Worm (Caenorhabditis elegans) whole organism, L4 larva: ENCODE data around the gene zig-3.

Source experiments
- F26F4.8 ChIP-seq: fragments of 200-800 bp; sonication (Bioruptor generic); conservative IDR thresholded peaks from 2 replicates; pipeline ENCODE4 v1.3.6; 2022; ENCODE audit warnings: missing genetic modification characterization, missing compliant biosample characterization
- F37D6.2 ChIP-seq: sonication (generic microtip); optimal IDR thresholded peaks from 2 replicates; lab custom pipeline; 2016; ENCODE audit warnings: mild to moderate bottlenecking, missing genetic modification characterization, missing compliant biosample characterization
- F49E8.2 ChIP-seq: sonication (generic microtip); optimal IDR thresholded peaks from 2 replicates; lab custom pipeline; 2016; ENCODE audit warnings: missing compliant biosample characterization, mild to moderate bottlenecking, missing genetic modification characterization, borderline replicate concordance
- R02D3.7 ChIP-seq: fragments of 150-350 bp; sonication (generic microtip); optimal IDR thresholded peaks from 3 replicates; lab custom pipeline; 2014; ENCODE audit warnings: missing biosample characterization, missing genetic modification characterization
- Y105C5A.15 ChIP-seq: fragments of 200-800 bp; sonication (Bioruptor generic); IDR thresholded peaks from 2 replicates; pipeline ENCODE4 v1.3.6; 2022; ENCODE audit warnings: missing genetic modification characterization, missing compliant biosample characterization
- Y75B8A.6 ChIP-seq: fragments of 200-800 bp; sonication (Bioruptor generic); IDR thresholded peaks from 2 replicates; pipeline ENCODE4 v1.3.6; 2022; ENCODE audit warnings: missing genetic modification reagents, missing genetic modification characterization, missing compliant biosample characterization
- ZK546.5 ChIP-seq, 2 experiments: sonication (generic microtip); optimal IDR thresholded peaks; 2 replicates each; lab custom pipeline; 2017; ENCODE audit warnings: missing biosample characterization in 2 of 2, missing genetic modification characterization in 2 of 2
- aly-2 ChIP-seq: sonication (generic microtip); optimal IDR thresholded peaks from 2 replicates; lab custom pipeline; 2018; ENCODE audit warnings: missing biosample characterization, missing genetic modification characterization
- ama-1 ChIP-seq: fragments of 150-350 bp; optimal IDR thresholded peaks from 2 replicates; lab custom pipeline; 2014; ENCODE audit warnings: inconsistent platforms, mixed read lengths
- ceh-20 ChIP-seq: fragments of 200-800 bp; sonication (Bioruptor generic); IDR thresholded peaks from 2 replicates; pipeline ENCODE4 v1.3.6; 2022; ENCODE audit warnings: missing genetic modification reagents, missing genetic modification characterization, missing compliant biosample characterization
- ceh-28 ChIP-seq: fragments of 150-350 bp; optimal IDR thresholded peaks from 2 replicates; lab custom pipeline; 2014; ENCODE audit warnings: missing biosample characterization, missing genetic modification reagents, missing genetic modification characterization
- ceh-62 ChIP-seq: sonication (generic microtip); optimal IDR thresholded peaks from 2 replicates; lab custom pipeline; 2017; ENCODE audit warnings: missing biosample characterization, missing genetic modification characterization
- ceh-82 ChIP-seq: sonication (generic microtip); optimal IDR thresholded peaks from 2 replicates; lab custom pipeline; 2017; ENCODE audit warnings: missing biosample characterization, missing genetic modification characterization
- ces-1 ChIP-seq: fragments of 150-350 bp; sonication (generic microtip); optimal IDR thresholded peaks from 4 replicates; lab custom pipeline; 2014; ENCODE audit warnings: missing biosample characterization, missing genetic modification reagents, missing genetic modification characterization
- cey-2 ChIP-seq: sonication (generic microtip); optimal IDR thresholded peaks from 3 replicates; lab custom pipeline; 2017; ENCODE audit warnings: missing genetic modification characterization, mild to moderate bottlenecking, missing compliant biosample characterization, antibody characterized with exemption, borderline replicate concordance; ENCODE audit not compliant: insufficient read depth
- daf-16 ChIP-seq, 3 experiments: sonication (generic microtip); optimal IDR thresholded peaks; 2 replicates each; lab custom pipeline; 2016 to 2017; ENCODE audit warnings: missing genetic modification characterization in 3 of 3, missing genetic modification reagents in 3 of 3, mild to moderate bottlenecking in 2 of 3, missing compliant biosample characterization in 2 of 3, missing biosample characterization in 1 of 3, moderate library complexity in 1 of 3
- daf-19 ChIP-seq: fragments of 200-800 bp; sonication (Bioruptor generic); conservative IDR thresholded peaks from 2 replicates; pipeline ENCODE4 v1.3.6; 2022; ENCODE audit warnings: missing genetic modification characterization, missing compliant biosample characterization
- dmd-6 ChIP-seq: fragments of 200-800 bp; sonication (Bioruptor generic); IDR thresholded peaks from 2 replicates; pipeline ENCODE4 v1.3.6; 2022; ENCODE audit warnings: missing genetic modification reagents, missing genetic modification characterization, missing compliant biosample characterization
- dmd-8 ChIP-seq: fragments of 200-800 bp; sonication (Bioruptor generic); IDR thresholded peaks from 2 replicates; pipeline ENCODE4 v1.3.6; 2022; ENCODE audit warnings: missing genetic modification characterization, missing compliant biosample characterization
- duxl-1 ChIP-seq: sonication (generic microtip); optimal IDR thresholded peaks from 2 replicates; lab custom pipeline; 2016; ENCODE audit warnings: mild to moderate bottlenecking, missing genetic modification characterization, moderate library complexity, missing compliant biosample characterization; ENCODE audit not compliant: poor library complexity
- egl-27 ChIP-seq: sonication (generic microtip); optimal IDR thresholded peaks from 3 replicates; lab custom pipeline; 2017; ENCODE audit warnings: missing biosample characterization, missing genetic modification reagents, missing genetic modification characterization
- egl-43 ChIP-seq: fragments of 200-800 bp; sonication (Bioruptor generic); IDR thresholded peaks from 2 replicates; pipeline ENCODE4 v1.3.6; 2022; ENCODE audit warnings: missing genetic modification reagents, missing genetic modification characterization, missing compliant biosample characterization
- hlh-11 ChIP-seq: fragments of 200-800 bp; sonication (Bioruptor generic); optimal IDR thresholded peaks from 2 replicates; lab custom pipeline; 2018; ENCODE audit warnings: mild to moderate bottlenecking, missing genetic modification characterization, missing compliant biosample characterization
- lin-38 ChIP-seq: fragments of 200-800 bp; sonication (Bioruptor generic); IDR thresholded peaks from 2 replicates; pipeline ENCODE4 v1.3.6; 2022; ENCODE audit warnings: missing genetic modification reagents, missing genetic modification characterization, missing compliant biosample characterization
- lin-39 ChIP-seq: fragments of 150-350 bp; optimal IDR thresholded peaks from 2 replicates; lab custom pipeline; 2014; ENCODE audit warnings: missing biosample characterization, missing genetic modification reagents, missing genetic modification characterization
- madf-5 ChIP-seq, 2 experiments: fragments of 200-800 bp; sonication (Bioruptor generic); IDR thresholded peaks; 2 replicates each; pipeline ENCODE4 v1.3.6; 2022; ENCODE audit warnings: missing compliant biosample characterization in 2 of 2, missing genetic modification characterization in 2 of 2
- madf-9 ChIP-seq: fragments of 200-800 bp; sonication (Bioruptor generic); conservative IDR thresholded peaks from 2 replicates; pipeline ENCODE4 v1.3.6; 2022; ENCODE audit warnings: missing genetic modification reagents, missing genetic modification characterization, missing compliant biosample characterization
- mdl-1 ChIP-seq, 2 experiments: fragments of 150-350 bp in 1 of 2; sonication (generic microtip) in 1 of 2; optimal IDR thresholded peaks; 2 replicates each; lab custom pipeline; 2014 to 2017; ENCODE audit warnings: missing biosample characterization in 2 of 2, missing genetic modification characterization in 2 of 2
- mdt-29 ChIP-seq: fragments of 200-800 bp; sonication (Bioruptor generic); IDR thresholded peaks from 2 replicates; pipeline ENCODE4 v1.3.6; 2022; ENCODE audit warnings: missing genetic modification reagents, missing genetic modification characterization, missing compliant biosample characterization
- mep-1 ChIP-seq: fragments of 150-350 bp; sonication (generic microtip); optimal IDR thresholded peaks from 3 replicates; lab custom pipeline; 2014; ENCODE audit warnings: missing biosample characterization, missing genetic modification characterization
- mxl-2 ChIP-seq: fragments of 200-800 bp; sonication (Bioruptor generic); conservative IDR thresholded peaks from 2 replicates; pipeline ENCODE4 v1.3.6; 2022; ENCODE audit warnings: missing genetic modification reagents, missing genetic modification characterization, missing compliant biosample characterization
- mxl-3 ChIP-seq: fragments of 200-800 bp; sonication (Bioruptor generic); optimal IDR thresholded peaks from 2 replicates; lab custom pipeline; 2018; ENCODE audit warnings: mild to moderate bottlenecking, missing genetic modification characterization, missing compliant biosample characterization
- nhr-10 ChIP-seq: fragments of 150-350 bp; optimal IDR thresholded peaks from 2 replicates; lab custom pipeline; 2014; ENCODE audit warnings: missing biosample characterization, missing genetic modification characterization
- nhr-11 ChIP-seq: fragments of 150-350 bp; optimal IDR thresholded peaks from 2 replicates; lab custom pipeline; 2014; ENCODE audit warnings: missing biosample characterization, missing genetic modification characterization
- nhr-237 ChIP-seq: sonication (generic microtip); optimal IDR thresholded peaks from 2 replicates; lab custom pipeline; 2017; ENCODE audit warnings: missing biosample characterization, missing genetic modification characterization
- nhr-6 ChIP-seq: fragments of 150-350 bp; optimal IDR thresholded peaks from 2 replicates; lab custom pipeline; 2014; ENCODE audit warnings: missing biosample characterization, missing genetic modification characterization
- pha-4 ChIP-seq, 2 experiments: fragments of 150-350 bp in 1 of 2; fragments of 200-800 bp in 1 of 2; sonication (Bioruptor generic) in 1 of 2; IDR thresholded peaks in 1 of 2; optimal IDR thresholded peaks in 1 of 2; 2 replicates each; pipeline versions ENCODE4 v1.3.6 to Lab custom; 2014 to 2022; ENCODE audit warnings: missing genetic modification characterization in 2 of 2, missing genetic modification reagents in 2 of 2, missing biosample characterization in 1 of 2, missing compliant biosample characterization in 1 of 2
- saeg-2 ChIP-seq: fragments of 200-800 bp; sonication (Bioruptor generic); IDR thresholded peaks from 2 replicates; pipeline ENCODE4 v1.3.6; 2022; ENCODE audit warnings: missing genetic modification reagents, missing genetic modification characterization, missing compliant biosample characterization
- snpc-4 ChIP-seq: fragments of 150-350 bp; optimal IDR thresholded peaks from 2 replicates; lab custom pipeline; 2014; ENCODE audit warnings: missing biosample characterization, missing genetic modification characterization
- tra-1 ChIP-seq: fragments of 200-800 bp; sonication (Bioruptor generic); IDR thresholded peaks from 2 replicates; pipeline ENCODE4 v1.3.6; 2022; ENCODE audit warnings: missing genetic modification reagents, missing genetic modification characterization, missing compliant biosample characterization
- unc-130 ChIP-seq: sonication (generic microtip); optimal IDR thresholded peaks from 2 replicates; lab custom pipeline; 2016; ENCODE audit warnings: missing genetic modification reagents, missing genetic modification characterization, missing compliant biosample characterization
- unc-62 ChIP-seq, 3 experiments: fragments of 150-350 bp in 1 of 3; sonication (generic microtip); optimal IDR thresholded peaks in 2 of 3; peaks in 1 of 3; 1 replicate in 1 of 3; 2 replicates in 2 of 3; lab custom pipeline; 2014 to 2017; ENCODE audit warnings: missing biosample characterization in 3 of 3, missing genetic modification characterization in 3 of 3, missing genetic modification reagents in 3 of 3, missing genotype in 1 of 3
- zfp-2 ChIP-seq: sonication (generic microtip); optimal IDR thresholded peaks from 2 replicates; lab custom pipeline; 2016; ENCODE audit warnings: mild to moderate bottlenecking, missing genetic modification characterization, missing compliant biosample characterization
- zip-2 ChIP-seq: fragments of 150-350 bp; optimal IDR thresholded peaks from 2 replicates; lab custom pipeline; 2014; ENCODE audit warnings: missing biosample characterization, missing genetic modification characterization
- ztf-11 ChIP-seq: fragments of 150-350 bp; optimal IDR thresholded peaks from 2 replicates; lab custom pipeline; 2014; ENCODE audit warnings: missing biosample characterization, missing genetic modification characterization
- ztf-7 ChIP-seq: fragments of 150-350 bp; optimal IDR thresholded peaks from 2 replicates; lab custom pipeline; 2014; ENCODE audit warnings: missing biosample characterization, missing genetic modification characterization

zig-3 gene

ce11 chrX:7951578-7951977 lies 21.0 kb downstream of the zig-3 start (continued):
- TF ChIP-seq mep-1 (tag; lab: Kevin White, UChicago) (peak; percentile 82), ama-1 (no peak), lin-38 (GFP tag; lab: Robert Waterston, UW) (no peak), ztf-7 (tag; lab: Kevin White, UChicago) (peak; percentile 61), madf-5 (GFP tag; IDR thresholded peaks at IDR 0.05; lab: Robert Waterston, UW) (no peak), madf-9 (0 out of 2 replicates have a peak, but pooled peaks have one; percentile 48), ztf-11 (no peak)

DNA sequence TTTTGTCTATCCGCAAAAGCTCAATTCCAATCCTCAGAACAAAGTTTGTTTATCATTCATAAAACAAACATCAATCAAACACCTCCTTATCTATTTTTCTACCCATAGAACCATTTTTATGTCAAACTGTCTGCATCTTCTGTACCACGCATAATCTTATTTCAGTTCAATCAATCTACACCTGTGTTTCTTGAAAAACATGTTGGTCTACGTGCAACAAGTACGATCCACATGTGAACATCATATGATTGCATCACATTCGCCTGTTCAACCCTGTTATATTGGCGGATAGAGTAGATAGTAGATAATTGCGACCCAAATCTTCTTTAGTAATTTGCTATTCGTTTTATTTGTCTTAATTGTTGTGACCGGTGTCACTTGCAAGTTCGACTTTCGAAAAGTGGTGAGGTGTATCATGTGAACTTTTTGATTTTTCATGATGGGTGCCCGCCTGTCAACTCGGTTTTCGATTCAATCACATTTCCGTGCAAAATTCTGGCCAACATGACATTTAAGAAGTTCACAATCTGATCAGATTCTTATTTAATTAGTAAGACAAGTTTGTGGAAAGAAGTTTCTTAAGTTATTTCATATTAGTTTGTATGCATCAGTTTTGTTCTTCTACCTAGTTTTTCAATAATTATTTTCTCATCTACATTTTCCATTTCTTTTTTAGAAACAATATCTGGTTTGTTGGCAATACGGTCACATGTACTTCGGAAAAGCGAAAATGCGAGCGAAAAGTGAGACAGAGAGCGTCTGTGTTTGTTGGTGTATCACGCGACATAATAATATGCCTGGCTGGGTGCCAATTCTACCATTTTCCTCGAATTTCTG lies 21.9 kb downstream of the zig-3 start:
- TF ChIP-seq R02D3.7 (tag; lab: Kevin White, UChicago) = no peak
- TF ChIP-seq ces-1 = no peak
- TF ChIP-seq daf-16 (GFP tag; optimal IDR thresholded peaks at IDR 0.05; lab: Kevin White, UChicago) = peak in 1 of 2 experiments; percentile 66
- peak; percentile 96 for TF ChIP-seq daf-16 (tag; optimal IDR thresholded peaks at IDR 0.05; lab: Kevin White, UChicago)
- no peak for TF ChIP-seq F26F4.8 (GFP tag; lab: Robert Waterston, UW)
- TF ChIP-seq nhr-11 (tag; lab: Kevin White, UChicago) = peak; percentile 42
- no peak for TF ChIP-seq nhr-237
- TF ChIP-seq saeg-2 = no peak
- TF ChIP-seq F49E8.2 (tag; lab: Kevin White, UChicago) = no peak
- TF ChIP-seq unc-62 (GFP tag; optimal IDR thresholded peaks at IDR 0.05 in 1 of 2; lab: Kevin White, UChicago) = peak in 1 of 2 experiments; percentile 56
- TF ChIP-seq unc-62 (tag; optimal IDR thresholded peaks at IDR 0.05; lab: Kevin White, UChicago) = no peak
- TF ChIP-seq zfp-2 = no peak
- no peak for TF ChIP-seq ama-1
- peak; percentile 37 for TF ChIP-seq mep-1 (tag; lab: Kevin White, UChicago)
- TF ChIP-seq pha-4 (GFP tag; IDR thresholded peaks at IDR 0.05; lab: Robert Waterston, UW) = no peak
- TF ChIP-seq pha-4 (tag; optimal IDR thresholded peaks at IDR 0.05; lab: Kevin White, UChicago) = no peak
- TF ChIP-seq ztf-11 = no peak
- TF ChIP-seq lin-39 = no peak
- no peak for TF ChIP-seq cey-2 (tag; lab: Kevin White, UChicago)
- no peak for TF ChIP-seq egl-27 (tag; lab: Kevin White, UChicago)
- no peak for TF ChIP-seq unc-130 (GFP tag; lab: Kevin White, UChicago)
- peak; percentile 80 for TF ChIP-seq dmd-6 (GFP tag; lab: Robert Waterston, UW)
- TF ChIP-seq mxl-2 (GFP tag; lab: Robert Waterston, UW) = no peak
- TF ChIP-seq Y75B8A.6 (GFP tag; lab: Robert Waterston, UW) = no peak
- no peak for TF ChIP-seq snpc-4 (tag; lab: Kevin White, UChicago)
- TF ChIP-seq mdt-29 (GFP tag; lab: Robert Waterston, UW) = peak; percentile 56; the same call in 1 of the 2 replicates
- no peak for TF ChIP-seq aly-2 (tag; lab: Kevin White, UChicago)
- no peak for TF ChIP-seq daf-19
- no peak for TF ChIP-seq Y105C5A.15 (GFP tag; lab: Robert Waterston, UW)
- TF ChIP-seq zip-2 = no peak
- no peak for TF ChIP-seq ceh-28 (tag; lab: Kevin White, UChicago)
- TF ChIP-seq nhr-10 (tag; lab: Kevin White, UChicago) = no peak
- TF ChIP-seq mdl-1 (tag; optimal IDR thresholded peaks at IDR 0.05; lab: Kevin White, UChicago) = peak in 1 of 2 experiments; percentile 15
- TF ChIP-seq hlh-11 = peak; percentile 53
- TF ChIP-seq ceh-20 (GFP tag; lab: Robert Waterston, UW) = no peak
- TF ChIP-seq tra-1 = no peak; the same call in 1 of the 2 replicates
- TF ChIP-seq ZK546.5 (tag; optimal IDR thresholded peaks at IDR 0.05; lab: Kevin White, UChicago) = no peak
- TF ChIP-seq F37D6.2 (tag; lab: Kevin White, UChicago) = no peak
- no peak for TF ChIP-seq ceh-62 (tag; lab: Kevin White, UChicago)
- TF ChIP-seq mxl-3 (GFP tag; lab: Kevin White, UChicago) = peak; percentile 39
- no peak for TF ChIP-seq nhr-6 (tag; lab: Kevin White, UChicago)
- TF ChIP-seq ceh-82 = no peak
- no peak for TF ChIP-seq duxl-1 (tag; lab: Kevin White, UChicago)
- no peak for TF ChIP-seq dmd-8
- no peak for TF ChIP-seq egl-43
